Fruit fly (Drosophila melanogaster): ENCODE measurements around the gene SP1029.

DNA sequence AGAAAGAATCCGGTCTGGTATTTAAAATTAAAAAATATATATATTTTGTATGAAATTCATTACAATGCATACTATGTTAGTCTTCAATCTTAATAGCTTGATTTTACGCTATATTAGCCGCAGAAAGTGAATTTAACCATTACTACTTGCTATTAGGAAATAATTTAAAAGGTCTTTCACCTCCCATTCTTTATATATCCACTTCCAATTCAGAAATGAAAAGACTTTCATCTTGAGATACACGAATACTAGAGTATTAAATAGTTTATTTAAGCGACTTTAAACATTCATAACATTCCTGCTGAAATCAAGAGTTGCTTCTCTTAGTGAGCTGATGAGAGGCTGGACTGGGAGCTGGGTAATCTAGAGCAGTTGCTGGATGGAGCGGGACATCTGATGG lies 5.5 kb downstream of the SP1029 start, which contains the start of gene CG31445:
- no peak for TF ChIP-seq CG8478 (optimal IDR thresholded peaks at IDR 0.05)
- TF ChIP-seq CTCF (optimal IDR thresholded peaks at IDR 0.05) = no peak

All from S2 (cell line).